Worm (Caenorhabditis elegans): ENCODE results near the gene lin-15B.
A peak's percentile ranks its signal among the peaks of the same experiment; 100 is the strongest.

lin-15B gene

DNA sequence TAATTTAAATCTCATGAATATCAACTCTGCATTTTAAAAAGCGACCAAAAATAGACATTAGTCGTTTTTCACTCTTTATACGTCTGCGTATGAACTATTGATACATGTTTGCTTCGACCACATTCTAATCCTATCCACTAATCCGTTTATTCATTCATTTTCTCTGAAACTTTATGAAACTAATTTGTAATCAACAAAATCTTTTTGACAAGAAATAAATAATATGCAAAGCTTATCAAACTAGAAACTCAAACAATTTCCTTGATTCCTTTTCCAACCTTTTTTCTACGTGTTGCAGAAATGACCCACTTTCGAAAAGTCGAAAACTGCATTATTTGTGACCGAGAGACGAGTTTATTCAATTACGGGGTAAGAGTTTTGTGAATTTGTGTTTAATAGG, 16.4 kb downstream of the lin-15B start, which contains the start of gene nhr-255:
TSS of gene nhr-255 (plus strand) at position 301 of the 400 bp plus-strand sequence.
- TF ChIP-seq sem-4 (tag; optimal IDR thresholded peaks at IDR 0.05) (no peak), gmeb-1 (tag; optimal IDR thresholded peaks at IDR 0.05) (no peak), unc-62 (GFP tag; optimal IDR thresholded peaks at IDR 0.05) (no peak), fos-1 (tag; optimal IDR thresholded peaks at IDR 0.05) (no peak), sma-9 (GFP tag; optimal IDR thresholded peaks at IDR 0.05) (no peak), sma-9 (tag; optimal IDR thresholded peaks at IDR 0.05) (no peak), nhr-25 (tag; optimal IDR thresholded peaks at IDR 0.05) (no peak), blmp-1 (tag; optimal IDR thresholded peaks at IDR 0.05; ENCODE audit: insufficient read depth) (no peak), nhr-237 (tag; optimal IDR thresholded peaks at IDR 0.05) (no peak), ZK546.5 (tag; optimal IDR thresholded peaks at IDR 0.05) (no peak), elt-1 (tag; optimal IDR thresholded peaks at IDR 0.05) (no peak), ztf-4 (tag; optimal IDR thresholded peaks at IDR 0.05) (no peak), mab-5 (tag; optimal IDR thresholded peaks at IDR 0.05) (no peak), lin-39 (tag; optimal IDR thresholded peaks at IDR 0.05) (no peak), ztf-1 (GFP tag; conservative IDR thresholded peaks at IDR 0.05) (no peak), nhr-21 (tag; optimal IDR thresholded peaks at IDR 0.05) (no peak), alr-1 (tag; optimal IDR thresholded peaks at IDR 0.05) (no peak), elt-3 (tag; optimal IDR thresholded peaks at IDR 0.05) (no peak), nhr-6 (tag; optimal IDR thresholded peaks at IDR 0.05) (no peak), nhr-23 (tag; optimal IDR thresholded peaks at IDR 0.05) (no peak), ama-1 (optimal IDR thresholded peaks at IDR 0.05) (no peak)

ce11 chrX:15746705-15747104, 20.8 kb downstream of the lin-15B start, which contains the start of gene srxa-9:
srxa-9 (plus strand) TSS chrX:15747005.
- TF ChIP-seq ceh-16 (tag; optimal IDR thresholded peaks at IDR 0.05) (no peak), gmeb-1 (tag; optimal IDR thresholded peaks at IDR 0.05) (no peak), fos-1 (tag; optimal IDR thresholded peaks at IDR 0.05) (no peak), zag-1 (tag; optimal IDR thresholded peaks at IDR 0.05) (no peak), egl-27 (tag; optimal IDR thresholded peaks at IDR 0.05) (no peak), sma-9 (GFP tag; optimal IDR thresholded peaks at IDR 0.05) (no peak), sma-9 (tag; optimal IDR thresholded peaks at IDR 0.05) (no peak)

DNA sequence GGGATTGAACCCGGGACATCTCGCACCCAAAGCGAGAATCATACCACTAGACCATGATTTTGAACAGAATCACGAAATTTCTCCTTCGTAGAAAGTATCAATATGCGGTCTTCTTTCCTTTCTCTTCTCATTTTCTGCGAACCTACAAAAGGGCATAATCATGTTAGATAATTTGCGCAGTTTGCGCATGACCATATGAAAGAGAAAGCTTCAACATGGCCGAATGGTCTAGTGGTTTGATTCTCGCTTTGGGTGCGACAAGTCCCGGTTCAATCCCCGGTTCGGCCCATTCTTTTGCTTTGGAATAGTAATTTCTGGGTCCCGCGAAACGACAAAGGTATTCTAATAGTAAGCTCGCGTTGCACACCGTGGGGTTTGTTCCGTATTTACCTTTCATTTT, 21.9 kb downstream of the lin-15B start:
- TF ChIP-seq sem-4 (tag; optimal IDR thresholded peaks at IDR 0.05) = no peak
- peak; percentile 33 for TF ChIP-seq nhr-21 (tag; optimal IDR thresholded peaks at IDR 0.05)

DNA sequence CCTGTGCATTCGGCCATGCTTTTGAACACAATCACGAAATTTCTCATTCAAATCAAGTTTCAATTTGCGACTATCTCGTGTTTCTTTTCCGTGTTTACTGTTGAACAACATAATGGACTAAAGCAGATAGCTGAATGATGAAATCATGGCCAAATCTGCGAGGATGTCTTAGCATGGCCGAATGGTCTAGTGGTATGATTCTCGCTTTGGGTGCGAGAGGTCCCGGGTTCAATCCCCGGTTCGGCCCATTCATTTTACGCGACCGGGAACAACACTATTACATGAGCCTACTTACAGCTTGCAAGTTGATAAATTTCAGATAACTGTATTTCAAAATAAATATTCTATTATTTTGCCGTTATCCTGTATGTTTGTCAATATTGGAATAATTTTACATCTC, 25.3 kb downstream of the lin-15B start:
- no peak for TF ChIP-seq ztf-4 (tag; optimal IDR thresholded peaks at IDR 0.05)
- TF ChIP-seq zag-1 (tag; optimal IDR thresholded peaks at IDR 0.05) = no peak
- TF ChIP-seq mdl-1 (tag; optimal IDR thresholded peaks at IDR 0.05) = no peak
- no peak for TF ChIP-seq nhr-129 (tag; optimal IDR thresholded peaks at IDR 0.05)
- no peak for TF ChIP-seq unc-62 (GFP tag; optimal IDR thresholded peaks at IDR 0.05)
- no peak for TF ChIP-seq Y55F3AM.14 (GFP tag; optimal IDR thresholded peaks at IDR 0.05)
- no peak for TF ChIP-seq sma-3 (GFP tag; optimal IDR thresholded peaks at IDR 0.05)
- TF ChIP-seq snpc-4 (tag; optimal IDR thresholded peaks at IDR 0.05) = no peak
- TF ChIP-seq alr-1 (tag; optimal IDR thresholded peaks at IDR 0.05) = no peak
- no peak for TF ChIP-seq nhr-6 (tag; optimal IDR thresholded peaks at IDR 0.05)
- no peak for TF ChIP-seq ztf-11 (tag; optimal IDR thresholded peaks at IDR 0.05)
- no peak for TF ChIP-seq nhr-11 (tag; optimal IDR thresholded peaks at IDR 0.05)
- TF ChIP-seq lin-39 (tag; optimal IDR thresholded peaks at IDR 0.05) = no peak
- no peak for TF ChIP-seq nhr-237 (tag; optimal IDR thresholded peaks at IDR 0.05)
- no peak for TF ChIP-seq nhr-12 (tag; optimal IDR thresholded peaks at IDR 0.05)
- no peak for TF ChIP-seq crh-2 (tag; optimal IDR thresholded peaks at IDR 0.05)
- no peak for TF ChIP-seq mbf-1 (tag; optimal IDR thresholded peaks at IDR 0.05)
- TF ChIP-seq nhr-21 (tag; optimal IDR thresholded peaks at IDR 0.05) = no peak

DNA sequence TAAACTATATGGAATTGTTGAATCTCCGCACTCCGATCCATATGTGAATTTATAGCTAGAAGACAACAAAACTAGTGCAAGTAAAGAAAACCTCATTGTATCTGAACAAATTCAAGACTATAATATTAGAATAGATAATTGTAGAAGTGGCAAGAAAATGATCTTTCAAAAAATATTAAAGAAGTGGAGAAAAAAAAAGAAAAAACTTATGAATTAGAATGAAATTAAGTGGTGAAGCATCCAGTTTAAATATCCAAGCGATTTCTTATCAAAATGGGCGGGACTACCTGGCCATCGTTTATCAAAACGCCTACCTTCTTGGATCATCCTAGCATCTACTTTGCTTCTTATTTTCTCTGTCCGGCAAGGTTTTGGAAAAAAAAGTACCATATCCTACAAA, 31.2 kb downstream of the lin-15B start, which contains the start of gene wrt-4:
TSS of gene wrt-4 (minus strand) at position 101 of the 400 bp plus-strand sequence.
- TF ChIP-seq F13H6.1 (tag; optimal IDR thresholded peaks at IDR 0.05) = no peak
- TF ChIP-seq nhr-23 (tag; optimal IDR thresholded peaks at IDR 0.05) = no peak
- TF ChIP-seq mdl-1 (tag; optimal IDR thresholded peaks at IDR 0.05) = no peak
- TF ChIP-seq nhr-6 (tag; optimal IDR thresholded peaks at IDR 0.05) = no peak
- TF ChIP-seq elt-3 (tag; optimal IDR thresholded peaks at IDR 0.05) = no peak
- TF ChIP-seq crh-2 (tag; optimal IDR thresholded peaks at IDR 0.05) = no peak
- no peak for TF ChIP-seq fos-1 (tag; optimal IDR thresholded peaks at IDR 0.05)
- TF ChIP-seq lin-39 (tag; optimal IDR thresholded peaks at IDR 0.05) = no peak
- no peak for TF ChIP-seq zag-1 (tag; optimal IDR thresholded peaks at IDR 0.05)
- TF ChIP-seq nhr-129 (tag; optimal IDR thresholded peaks at IDR 0.05) = no peak
- no peak for TF ChIP-seq unc-62 (GFP tag; optimal IDR thresholded peaks at IDR 0.05)
- TF ChIP-seq nhr-12 (tag; optimal IDR thresholded peaks at IDR 0.05) = no peak
- TF ChIP-seq aly-2 (tag; optimal IDR thresholded peaks at IDR 0.05) = no peak
- no peak for TF ChIP-seq lin-11 (tag; optimal IDR thresholded peaks at IDR 0.05)
- no peak for TF ChIP-seq mbf-1 (tag; optimal IDR thresholded peaks at IDR 0.05)
- TF ChIP-seq egl-27 (tag; optimal IDR thresholded peaks at IDR 0.05) = no peak
- TF ChIP-seq snpc-4 (tag; optimal IDR thresholded peaks at IDR 0.05) = no peak
- TF ChIP-seq nhr-25 (tag; optimal IDR thresholded peaks at IDR 0.05) = no peak
- TF ChIP-seq ztf-11 (tag; optimal IDR thresholded peaks at IDR 0.05) = no peak

Data from whole organism, L2 larva.